Worm (Caenorhabditis elegans) whole organism, L3 larva: ENCODE data around the gene spe-41.

Experiments
- R02D3.7 ChIP-seq: fragments of 150-350 bp; optimal IDR thresholded peaks from 2 replicates; lab custom pipeline; 2014; ENCODE audit warnings: missing biosample characterization, missing genetic modification characterization
- aly-2 ChIP-seq: fragments of 150-350 bp; optimal IDR thresholded peaks from 2 replicates; lab custom pipeline; 2014; ENCODE audit warnings: missing biosample characterization, missing genetic modification characterization
- ama-1 ChIP-seq: fragments of 150-350 bp; optimal IDR thresholded peaks from 2 replicates; lab custom pipeline; 2018
- ceh-16 ChIP-seq: sonication (generic microtip); optimal IDR thresholded peaks from 2 replicates; lab custom pipeline; 2017; ENCODE audit warnings: missing biosample characterization, missing genetic modification characterization
- ceh-28 ChIP-seq: fragments of 150-350 bp; optimal IDR thresholded peaks from 2 replicates; lab custom pipeline; 2014; ENCODE audit warnings: missing biosample characterization, missing genetic modification reagents, missing genetic modification characterization
- ceh-82 ChIP-seq: fragments of 150-350 bp; optimal IDR thresholded peaks from 2 replicates; lab custom pipeline; 2014; ENCODE audit warnings: missing biosample characterization, missing genetic modification characterization
- ceh-9 ChIP-seq: sonication (generic microtip); optimal IDR thresholded peaks from 2 replicates; lab custom pipeline; 2018; ENCODE audit warnings: missing biosample characterization, missing genetic modification characterization
- egl-5 ChIP-seq: fragments of 150-350 bp; optimal IDR thresholded peaks from 2 replicates; lab custom pipeline; 2017; ENCODE audit warnings: missing biosample characterization, missing genetic modification reagents, missing genetic modification characterization, inconsistent platforms
- elt-1 ChIP-seq: fragments of 150-350 bp; optimal IDR thresholded peaks from 2 replicates; lab custom pipeline; 2014; ENCODE audit warnings: missing biosample characterization, missing genetic modification characterization
- elt-2 ChIP-seq: sonication (generic microtip); optimal IDR thresholded peaks from 2 replicates; lab custom pipeline; 2016; ENCODE audit warnings: missing genetic modification reagents, mild to moderate bottlenecking, missing genetic modification characterization, missing compliant biosample characterization
- elt-3 ChIP-seq, 3 experiments: fragments of 150-350 bp in 1 of 3; sonication (generic microtip) in 2 of 3; optimal IDR thresholded peaks; 2 replicates in 2 of 3; 4 replicates in 1 of 3; lab custom pipeline; 2014 to 2017; ENCODE audit warnings: missing biosample characterization in 3 of 3, missing genetic modification characterization in 3 of 3
- eor-1 ChIP-seq, 2 experiments: fragments of 150-350 bp; optimal IDR thresholded peaks; 2 replicates each; lab custom pipeline; 2014 to 2018; ENCODE audit warnings: missing biosample characterization in 2 of 2, missing genetic modification characterization in 2 of 2
- fkh-10 ChIP-seq: sonication (generic microtip); optimal IDR thresholded peaks from 2 replicates; lab custom pipeline; 2017; ENCODE audit warnings: missing biosample characterization, missing genetic modification reagents, missing genetic modification characterization
- fos-1 ChIP-seq: fragments of 150-350 bp; optimal IDR thresholded peaks from 2 replicates; lab custom pipeline; 2014; ENCODE audit warnings: missing biosample characterization, missing genetic modification characterization
- hmg-11 ChIP-seq: sonication (generic microtip); optimal IDR thresholded peaks from 2 replicates; lab custom pipeline; 2016; ENCODE audit warnings: missing genetic modification characterization, missing compliant biosample characterization
- lin-15B ChIP-seq: fragments of 150-350 bp; optimal IDR thresholded peaks from 2 replicates; lab custom pipeline; 2014; ENCODE audit warnings: missing biosample characterization, missing genetic modification characterization
- mml-1 ChIP-seq: fragments of 150-350 bp; sonication (generic microtip); optimal IDR thresholded peaks from 3 replicates; lab custom pipeline; 2014; ENCODE audit warnings: missing biosample characterization, missing genetic modification characterization
- nfya-1 ChIP-seq: sonication (generic microtip); optimal IDR thresholded peaks from 2 replicates; lab custom pipeline; 2017; ENCODE audit warnings: missing genetic modification characterization, mild to moderate bottlenecking, missing compliant biosample characterization, antibody characterized with exemption, moderate library complexity; ENCODE audit not compliant: insufficient read depth
- nhr-23 ChIP-seq: fragments of 150-350 bp; optimal IDR thresholded peaks from 2 replicates; lab custom pipeline; 2014; ENCODE audit warnings: missing biosample characterization, missing genetic modification reagents, missing genetic modification characterization
- nhr-25 ChIP-seq: sonication (generic microtip); optimal IDR thresholded peaks from 2 replicates; lab custom pipeline; 2017; ENCODE audit warnings: missing biosample characterization, missing genetic modification characterization
- nhr-28 ChIP-seq: fragments of 150-350 bp; optimal IDR thresholded peaks from 2 replicates; lab custom pipeline; 2014; ENCODE audit warnings: missing biosample characterization, missing genetic modification characterization
- nhr-43 ChIP-seq: sonication (generic microtip); optimal IDR thresholded peaks from 2 replicates; lab custom pipeline; 2016; ENCODE audit warnings: mild to moderate bottlenecking, missing genetic modification characterization, missing compliant biosample characterization; ENCODE audit not compliant: poor library complexity, severe bottlenecking
- nhr-76 ChIP-seq: fragments of 150-350 bp; sonication (generic microtip); optimal IDR thresholded peaks from 5 replicates; lab custom pipeline; 2014; ENCODE audit warnings: missing biosample characterization, missing genetic modification characterization
- nhr-77 ChIP-seq: fragments of 150-350 bp; optimal IDR thresholded peaks from 2 replicates; lab custom pipeline; 2014; ENCODE audit warnings: missing biosample characterization, missing genetic modification characterization
- pha-4 ChIP-seq: fragments of 150-350 bp; optimal IDR thresholded peaks from 2 replicates; lab custom pipeline; 2014; ENCODE audit warnings: missing biosample characterization, missing genetic modification reagents, missing genetic modification characterization
- pqm-1 ChIP-seq: fragments of 150-350 bp; optimal IDR thresholded peaks from 2 replicates; lab custom pipeline; 2017; ENCODE audit warnings: missing biosample characterization, missing genetic modification characterization, inconsistent platforms
- snpc-4 ChIP-seq: fragments of 150-350 bp; optimal IDR thresholded peaks from 2 replicates; lab custom pipeline; 2014; ENCODE audit warnings: missing biosample characterization, missing genetic modification characterization
- unc-62 ChIP-seq: fragments of 150-350 bp; sonication (generic microtip); optimal IDR thresholded peaks from 4 replicates; lab custom pipeline; 2014; ENCODE audit warnings: missing biosample characterization, missing genetic modification reagents, missing genetic modification characterization
- ztf-11 ChIP-seq: fragments of 150-350 bp; optimal IDR thresholded peaks from 2 replicates; lab custom pipeline; 2014; ENCODE audit warnings: missing biosample characterization, missing genetic modification characterization
- ztf-4 ChIP-seq: fragments of 150-350 bp; optimal IDR thresholded peaks from 2 replicates; lab custom pipeline; 2014; ENCODE audit warnings: missing biosample characterization, missing genetic modification characterization

The spe-41 gene

ce11 chrIII:3480236-3480635, 36.2 kb upstream of the spe-41 start:
- TF ChIP-seq nhr-23 (tag; lab: Kevin White, UChicago) (peak; percentile 34), ama-1 (no peak), unc-62 (no peak), nhr-28 (no peak), nhr-25 (tag; lab: Kevin White, UChicago) (peak; percentile 71)

- TF ChIP-seq pqm-1: no peak
- TF ChIP-seq nfya-1 (tag; lab: Kevin White, UChicago): peak; percentile 80
- TF ChIP-seq elt-1 (tag; lab: Kevin White, UChicago): peak; percentile 86
These were observed 34.9 kb upstream of the spe-41 start for ce11 chrIII:3478795-3479398.

- TF ChIP-seq elt-2 (tag; lab: Kevin White, UChicago) (no peak), ceh-9 (no peak), mml-1 (tag; lab: Kevin White, UChicago) (no peak), nhr-28 (no peak), ceh-16 (tag; lab: Kevin White, UChicago) (no peak), hmg-11 (tag; lab: Kevin White, UChicago) (no peak), ceh-28 (tag; lab: Kevin White, UChicago) (no peak), pha-4 (tag; lab: Kevin White, UChicago) (no peak), fos-1 (no peak), ceh-82 (tag; lab: Kevin White, UChicago) (no peak), aly-2 (no peak), ztf-11 (tag; lab: Kevin White, UChicago) (no peak), pqm-1 (no peak), nhr-76 (no peak), lin-15B (tag; lab: Kevin White, UChicago) (no peak), eor-1 (tag; optimal IDR thresholded peaks at IDR 0.05; lab: Kevin White, UChicago) (no peak), elt-3 (tag; optimal IDR thresholded peaks at IDR 0.05; lab: Kevin White, UChicago) (no peak)
These were observed 33.4 kb upstream of the spe-41 start for ce11 chrIII:3477375-3477774.

- TF ChIP-seq egl-5 (tag; lab: Kevin White, UChicago) (no peak), nhr-77 (tag; lab: Kevin White, UChicago) (no peak), ztf-4 (tag; lab: Kevin White, UChicago) (no peak), nhr-25 (tag; lab: Kevin White, UChicago) (no peak), snpc-4 (no peak), nhr-43 (tag; lab: Kevin White, UChicago) (no peak), fkh-10 (GFP tag; lab: Kevin White, UChicago) (no peak), nfya-1 (tag; lab: Kevin White, UChicago) (peak; percentile 44)
These were observed 32.2 kb upstream of the spe-41 start for ce11 chrIII:3476245-3476644.

- peak; percentile 48 for TF ChIP-seq elt-2 (tag; lab: Kevin White, UChicago)
- no peak for TF ChIP-seq R02D3.7 (tag; lab: Kevin White, UChicago)
These were observed 31.5 kb upstream of the spe-41 start, which contains the start of gene C34C12.9 for ce11 chrIII:3475497-3475896. Gene C34C12.9 (minus strand): TSS chrIII:3475512.

ce11 chrIII:3475014-3475413, 31.0 kb upstream of the spe-41 start:
- TF ChIP-seq elt-2 (tag; lab: Kevin White, UChicago) (peak; percentile 38), pqm-1 (peak; percentile 68), fkh-10 (GFP tag; lab: Kevin White, UChicago) (no peak), nhr-25 (tag; lab: Kevin White, UChicago) (no peak), pha-4 (tag; lab: Kevin White, UChicago) (no peak), elt-3 (tag; optimal IDR thresholded peaks at IDR 0.05; lab: Kevin White, UChicago) (no peak)
